Worm (Caenorhabditis elegans) whole organism, young adult: ENCODE results near the gene rnp-4.
A peak's percentile ranks its signal among the peaks of the same experiment; 100 is the strongest.

Experiments used
- C06A6.2 ChIP-seq: fragments of 200-800 bp; sonication (Bioruptor generic); conservative IDR thresholded peaks from 2 replicates; pipeline ENCODE4 v1.3.6; 2022; ENCODE audit warnings: missing genetic modification characterization, missing compliant biosample characterization
- F22D6.2 ChIP-seq: sonication (generic microtip); optimal IDR thresholded peaks from 2 replicates; lab custom pipeline; 2016; ENCODE audit warnings: mild to moderate bottlenecking, missing genetic modification characterization, missing compliant biosample characterization
- F23B12.7 ChIP-seq: sonication (generic microtip); optimal IDR thresholded peaks from 2 replicates; lab custom pipeline; 2017; ENCODE audit warnings: missing genetic modification characterization, mild to moderate bottlenecking, missing compliant biosample characterization, antibody characterized with exemption, moderate library complexity; ENCODE audit not compliant: insufficient read depth
- F37B4.10 ChIP-seq: fragments of 200-800 bp; sonication (Bioruptor generic); IDR thresholded peaks from 2 replicates; pipeline ENCODE4 v1.3.6; 2022; ENCODE audit warnings: missing genetic modification characterization, missing compliant biosample characterization
- F39B2.1 ChIP-seq: fragments of 200-800 bp; sonication (Bioruptor generic); IDR thresholded peaks from 2 replicates; pipeline ENCODE4 v1.3.6; 2022; ENCODE audit warnings: missing genetic modification reagents, missing genetic modification characterization, missing compliant biosample characterization
- F52B5.7 ChIP-seq: sonication (generic microtip); optimal IDR thresholded peaks from 2 replicates; lab custom pipeline; 2016; ENCODE audit warnings: mild to moderate bottlenecking, missing genetic modification characterization, missing compliant biosample characterization
- F57A8.1 ChIP-seq: fragments of 200-800 bp; sonication (Bioruptor generic); optimal IDR thresholded peaks from 2 replicates; lab custom pipeline; 2018; ENCODE audit warnings: mild to moderate bottlenecking, missing genetic modification characterization, moderate library complexity, missing compliant biosample characterization
- F57C9.4 ChIP-seq: sonication (generic microtip); optimal IDR thresholded peaks from 2 replicates; lab custom pipeline; 2017; ENCODE audit warnings: mild to moderate bottlenecking, missing genetic modification characterization, missing compliant biosample characterization
- K12H6.12 ChIP-seq: fragments of 200-800 bp; sonication (Bioruptor generic); optimal IDR thresholded peaks from 2 replicates; lab custom pipeline; 2018; ENCODE audit warnings: mild to moderate bottlenecking, missing genetic modification characterization, missing compliant biosample characterization
- Y79H2A.3 ChIP-seq: fragments of 200-800 bp; sonication (Bioruptor generic); conservative IDR thresholded peaks from 2 replicates; pipeline ENCODE4 v1.3.6; 2022; ENCODE audit warnings: missing genetic modification reagents, missing genetic modification characterization, missing compliant biosample characterization
- ZK185.1 ChIP-seq: sonication (generic microtip); optimal IDR thresholded peaks from 2 replicates; lab custom pipeline; 2016; ENCODE audit warnings: mild to moderate bottlenecking, missing genetic modification characterization, missing compliant biosample characterization; ENCODE audit not compliant: poor library complexity, severe bottlenecking
- ama-1 ChIP-seq, 3 experiments: fragments of 150-350 bp in 1 of 3; sonication (generic microtip) in 2 of 3; optimal IDR thresholded peaks; 2 replicates each; lab custom pipeline; 2014 to 2018; ENCODE audit warnings: missing biosample characterization in 2 of 3, missing genetic modification characterization in 2 of 3, missing genetic modification reagents in 2 of 3
- cebp-2 ChIP-seq: fragments of 200-800 bp; sonication (Bioruptor generic); IDR thresholded peaks from 2 replicates; pipeline ENCODE4 v1.3.6; 2022; ENCODE audit warnings: missing genetic modification characterization, missing compliant biosample characterization
- ceh-40 ChIP-seq: fragments of 200-800 bp; sonication (Bioruptor generic); IDR thresholded peaks from 2 replicates; pipeline ENCODE4 v1.3.6; 2022; ENCODE audit warnings: missing genetic modification characterization, missing compliant biosample characterization
- die-1 ChIP-seq: sonication (generic microtip); optimal IDR thresholded peaks from 2 replicates; lab custom pipeline; 2016; ENCODE audit warnings: missing genotype, mild to moderate bottlenecking, missing genetic modification characterization, missing compliant biosample characterization
- dpff-1 ChIP-seq: sonication (generic microtip); optimal IDR thresholded peaks from 2 replicates; lab custom pipeline; 2017; ENCODE audit warnings: mild to moderate bottlenecking, missing genetic modification characterization, missing compliant biosample characterization
- egl-18 ChIP-seq: fragments of 200-800 bp; sonication (Bioruptor generic); IDR thresholded peaks from 2 replicates; pipeline ENCODE4 v1.3.6; 2022; ENCODE audit warnings: missing genetic modification reagents, missing genetic modification characterization, missing compliant biosample characterization
- egl-44 ChIP-seq: fragments of 200-800 bp; sonication (Bioruptor generic); IDR thresholded peaks from 2 replicates; pipeline ENCODE4 v1.3.6; 2022; ENCODE audit warnings: missing genetic modification reagents, missing genetic modification characterization, missing compliant biosample characterization
- gei-17 ChIP-seq: fragments of 200-800 bp; sonication (Bioruptor generic); optimal IDR thresholded peaks from 2 replicates; lab custom pipeline; 2018; ENCODE audit warnings: mild to moderate bottlenecking, missing genetic modification characterization, missing compliant biosample characterization
- him-1 ChIP-seq: sonication (generic microtip); optimal IDR thresholded peaks from 2 replicates; lab custom pipeline; 2016; ENCODE audit warnings: missing genotype, missing genetic modification reagents, missing genetic modification characterization, missing compliant biosample characterization
- hmg-1.2 ChIP-seq: fragments of 200-800 bp; sonication (Bioruptor generic); IDR thresholded peaks from 2 replicates; pipeline ENCODE4 v1.3.6; 2022; ENCODE audit warnings: missing genetic modification reagents, missing genetic modification characterization, missing compliant biosample characterization
- hmg-20 ChIP-seq: fragments of 200-800 bp; sonication (Bioruptor generic); IDR thresholded peaks from 2 replicates; pipeline ENCODE4 v1.3.6; 2022; ENCODE audit warnings: missing genetic modification reagents, missing genetic modification characterization, missing compliant biosample characterization
- hrde-1 ChIP-seq: sonication (generic microtip); optimal IDR thresholded peaks from 2 replicates; lab custom pipeline; 2016; ENCODE audit warnings: missing genetic modification characterization, mild to moderate bottlenecking, missing compliant biosample characterization, moderate library complexity, missing genotype, missing genetic modification reagents, borderline replicate concordance
- lin-40 ChIP-seq: sonication (generic microtip); optimal IDR thresholded peaks from 2 replicates; lab custom pipeline; 2016; ENCODE audit warnings: missing genetic modification characterization, mild to moderate bottlenecking, missing compliant biosample characterization, missing genotype, missing genetic modification reagents
- mxl-1 ChIP-seq: sonication (generic microtip); optimal IDR thresholded peaks from 2 replicates; lab custom pipeline; 2016; ENCODE audit warnings: missing genetic modification characterization, missing compliant biosample characterization
- nfyb-1 ChIP-seq: fragments of 200-800 bp; sonication (Bioruptor generic); IDR thresholded peaks from 2 replicates; pipeline ENCODE4 v1.3.6; 2022; ENCODE audit warnings: missing genetic modification reagents, missing genetic modification characterization, missing compliant biosample characterization
- nhr-27 ChIP-seq: fragments of 200-800 bp; sonication (Bioruptor generic); optimal IDR thresholded peaks from 2 replicates; lab custom pipeline; 2018; ENCODE audit warnings: mild to moderate bottlenecking, missing genetic modification characterization, moderate library complexity, missing compliant biosample characterization
- pbrm-1 ChIP-seq: fragments of 200-800 bp; sonication (Bioruptor generic); IDR thresholded peaks from 2 replicates; pipeline ENCODE4 v1.3.6; 2022; ENCODE audit warnings: missing genetic modification reagents, missing genetic modification characterization, missing compliant biosample characterization
- sdz-38 ChIP-seq: sonication (generic microtip); optimal IDR thresholded peaks from 2 replicates; lab custom pipeline; 2016; ENCODE audit warnings: missing genotype, missing genetic modification characterization, missing compliant biosample characterization
- snpc-1.3 ChIP-seq: sonication (generic microtip); optimal IDR thresholded peaks from 2 replicates; lab custom pipeline; 2017; ENCODE audit warnings: missing genetic modification characterization, mild to moderate bottlenecking, missing compliant biosample characterization, antibody characterized with exemption, moderate library complexity, missing genotype, missing genetic modification reagents; ENCODE audit not compliant: insufficient read depth
- snpc-3.4 ChIP-seq: sonication (generic microtip); optimal IDR thresholded peaks from 2 replicates; lab custom pipeline; 2017; ENCODE audit warnings: missing genetic modification characterization, mild to moderate bottlenecking, missing compliant biosample characterization, antibody characterized with exemption, moderate library complexity, missing genotype, missing genetic modification reagents
- snpc-4 ChIP-seq, 5 experiments: fragments of 150-350 bp in 1 of 5; sonication (generic microtip) in 4 of 5; optimal IDR thresholded peaks; 2 replicates each; lab custom pipeline; 2014 to 2018; ENCODE audit warnings: missing genetic modification characterization in 5 of 5, missing biosample characterization in 3 of 5, antibody characterized with exemption in 2 of 5, mild to moderate bottlenecking in 2 of 5, missing compliant biosample characterization in 2 of 5, missing genotype in 2 of 5, moderate library complexity in 2 of 5, missing genetic modification reagents in 1 of 5
- somi-1 ChIP-seq: fragments of 200-800 bp; sonication (Bioruptor generic); optimal IDR thresholded peaks from 2 replicates; lab custom pipeline; 2018; ENCODE audit warnings: mild to moderate bottlenecking, missing genetic modification characterization, missing compliant biosample characterization
- tlf-1 ChIP-seq: fragments of 200-800 bp; sonication (Bioruptor generic); optimal IDR thresholded peaks from 2 replicates; lab custom pipeline; 2018; ENCODE audit warnings: mild to moderate bottlenecking, missing genetic modification characterization, missing compliant biosample characterization
- unc-130 ChIP-seq: sonication (generic microtip); optimal IDR thresholded peaks from 2 replicates; lab custom pipeline; 2016; ENCODE audit warnings: missing genetic modification reagents, missing genetic modification characterization, missing compliant biosample characterization
- xnd-1 ChIP-seq: sonication (generic microtip); optimal IDR thresholded peaks from 2 replicates; lab custom pipeline; 2016; ENCODE audit warnings: missing genotype, missing genetic modification reagents, missing genetic modification characterization, missing compliant biosample characterization
- zfh-2 ChIP-seq: fragments of 200-800 bp; sonication (Bioruptor generic); conservative IDR thresholded peaks from 2 replicates; pipeline ENCODE4 v1.3.6; 2022; ENCODE audit warnings: missing genetic modification reagents, missing genetic modification characterization, missing compliant biosample characterization
- ztf-18 ChIP-seq: sonication (generic microtip); optimal IDR thresholded peaks from 2 replicates; lab custom pipeline; 2016; ENCODE audit warnings: missing genotype, mild to moderate bottlenecking, missing genetic modification characterization, missing compliant biosample characterization
- ztf-22 ChIP-seq: fragments of 200-800 bp; sonication (Bioruptor generic); optimal IDR thresholded peaks from 2 replicates; lab custom pipeline; 2018; ENCODE audit warnings: mild to moderate bottlenecking, missing genetic modification characterization, moderate library complexity, missing compliant biosample characterization
- ztf-25 ChIP-seq: fragments of 200-800 bp; sonication (Bioruptor generic); IDR thresholded peaks from 2 replicates; pipeline ENCODE4 v1.3.6; 2022; ENCODE audit warnings: missing genetic modification reagents, missing genetic modification characterization, missing compliant biosample characterization
- ztf-3 ChIP-seq: fragments of 200-800 bp; sonication (Bioruptor generic); optimal IDR thresholded peaks from 2 replicates; lab custom pipeline; 2018; ENCODE audit warnings: mild to moderate bottlenecking, missing genetic modification characterization, missing compliant biosample characterization

The rnp-4 gene

DNA sequence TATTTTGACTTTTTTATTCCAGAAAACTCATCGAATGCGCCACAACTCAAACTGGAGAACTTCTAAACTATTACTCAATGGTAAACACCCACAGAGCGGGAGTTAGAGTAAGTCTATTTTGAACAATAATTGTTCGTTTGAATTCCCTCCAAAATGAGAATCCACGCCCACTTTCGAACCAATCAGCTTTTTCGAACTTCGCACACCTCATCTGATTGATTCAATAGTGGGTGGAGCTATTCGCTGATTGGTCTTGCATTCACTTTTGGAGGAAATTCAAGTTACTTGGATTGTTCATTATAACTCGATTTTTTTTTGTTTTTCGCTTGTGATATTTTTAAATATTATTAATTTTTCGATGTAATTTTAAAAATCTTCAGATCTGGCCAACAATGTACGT, 10.2 kb upstream of the rnp-4 start:
- no peak for TF ChIP-seq Y79H2A.3 (GFP tag; lab: Robert Waterston, UW)
- TF ChIP-seq ZK185.1: no peak
- peak; percentile 93 for TF ChIP-seq nfyb-1 (GFP tag; lab: Robert Waterston, UW)
- no peak for TF ChIP-seq cebp-2 (GFP tag; lab: Robert Waterston, UW)
- no peak for TF ChIP-seq ztf-22 (GFP tag; lab: Kevin White, UChicago)

DNA sequence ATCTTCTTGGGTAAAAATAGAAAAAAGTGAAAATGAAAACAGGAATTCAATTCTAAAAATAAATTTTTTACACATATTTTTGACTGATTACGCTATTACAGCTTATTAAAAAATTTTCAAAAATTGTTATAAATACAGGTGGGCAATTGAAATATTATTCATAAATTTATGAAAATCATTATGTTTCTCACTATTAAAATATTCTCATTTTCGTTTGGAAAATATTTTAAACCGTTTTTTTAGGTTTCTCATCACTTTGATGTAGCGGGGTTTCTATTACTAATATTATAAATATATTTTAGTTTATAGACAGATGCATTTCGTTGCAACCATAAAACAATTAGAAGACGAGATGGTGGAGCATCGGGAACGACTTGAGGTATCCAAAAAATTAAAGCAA, 9.0 kb upstream of the rnp-4 start, which contains the start of gene R07E5.5:
Gene R07E5.5 (plus strand): TSS at position 301 of the 400 bp plus-strand sequence.
- TF ChIP-seq K12H6.12 (no peak), dpff-1 (tag; lab: Kevin White, UChicago) (no peak), F57A8.1 (no peak), snpc-3.4 (tag; lab: Kevin White, UChicago) (no peak), zfh-2 (GFP tag; lab: Robert Waterston, UW) (no peak), sdz-38 (tag; lab: Kevin White, UChicago) (no peak), ztf-25 (GFP tag; lab: Robert Waterston, UW) (no peak), hrde-1 (no peak), ztf-18 (tag; lab: Kevin White, UChicago) (no peak), ama-1 (optimal IDR thresholded peaks at IDR 0.05; lab: Kevin White, UChicago) (no peak), ama-1 (GFP tag; optimal IDR thresholded peaks at IDR 0.05; lab: Kevin White, UChicago) (no peak), hmg-20 (GFP tag; lab: Robert Waterston, UW) (no peak), C06A6.2 (GFP tag; lab: Robert Waterston, UW) (no peak), F22D6.2 (no peak), gei-17 (GFP tag; lab: Kevin White, UChicago) (no peak), ztf-3 (no peak), F23B12.7 (tag; lab: Kevin White, UChicago) (no peak), die-1 (no peak), F52B5.7 (tag; lab: Kevin White, UChicago) (no peak)
- TF ChIP-seq, all 124 proteins: peak for 0

DNA sequence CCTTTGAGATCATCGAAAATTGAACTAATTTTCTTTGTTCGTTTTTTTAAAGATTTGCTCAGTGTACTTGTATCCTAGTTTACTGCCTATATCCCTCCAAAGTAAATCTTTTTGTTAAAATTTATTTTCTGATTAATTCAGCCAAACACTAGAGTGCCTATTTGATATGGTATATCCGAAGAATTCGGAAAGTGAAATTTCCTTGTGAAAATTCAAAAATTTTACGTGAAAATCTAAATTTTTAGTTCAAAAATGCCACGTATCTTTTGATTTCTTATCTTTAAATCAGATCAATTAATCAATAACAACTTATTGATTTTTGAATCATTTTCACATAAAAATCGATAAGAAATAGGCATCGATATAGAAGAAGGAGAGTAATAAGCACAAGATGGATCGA, 7.6 kb upstream of the rnp-4 start, which contains the start of gene R07E5.6:
Gene R07E5.6 (plus strand): TSS at position 301 of the 400 bp plus-strand sequence.
- TF ChIP-seq egl-44: no peak
- no peak for TF ChIP-seq egl-18
- TF ChIP-seq, all 124 proteins: peak for 0

DNA sequence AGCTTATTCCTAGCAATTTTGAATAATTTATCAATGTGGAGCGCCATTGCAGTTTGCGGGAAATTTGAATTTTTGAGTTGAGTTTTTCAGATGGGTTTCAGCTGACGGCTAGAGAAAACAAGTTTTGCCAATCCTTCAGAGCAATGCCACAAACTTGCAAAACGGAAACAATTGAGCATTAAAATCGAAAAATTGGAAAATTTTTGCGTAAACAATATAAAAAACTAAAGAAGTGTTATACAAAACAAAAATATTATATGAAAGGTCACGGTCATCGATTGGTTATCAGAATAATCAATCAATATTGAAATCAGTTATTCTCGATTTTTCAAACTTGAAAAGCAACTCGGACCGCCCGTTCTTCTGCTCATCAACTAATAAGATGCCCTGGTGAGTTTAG, 4.9 kb upstream of the rnp-4 start, which contains the start of gene R07E5.15:
Gene R07E5.15 (plus strand): TSS at position 301 of the 400 bp plus-strand sequence.
- TF ChIP-seq snpc-1.3 (tag; lab: Kevin White, UChicago) (no peak), nhr-27 (tag; lab: Kevin White, UChicago) (no peak), ZK185.1 (no peak), xnd-1 (tag; lab: Kevin White, UChicago) (no peak), snpc-3.4 (tag; lab: Kevin White, UChicago) (no peak)

DNA sequence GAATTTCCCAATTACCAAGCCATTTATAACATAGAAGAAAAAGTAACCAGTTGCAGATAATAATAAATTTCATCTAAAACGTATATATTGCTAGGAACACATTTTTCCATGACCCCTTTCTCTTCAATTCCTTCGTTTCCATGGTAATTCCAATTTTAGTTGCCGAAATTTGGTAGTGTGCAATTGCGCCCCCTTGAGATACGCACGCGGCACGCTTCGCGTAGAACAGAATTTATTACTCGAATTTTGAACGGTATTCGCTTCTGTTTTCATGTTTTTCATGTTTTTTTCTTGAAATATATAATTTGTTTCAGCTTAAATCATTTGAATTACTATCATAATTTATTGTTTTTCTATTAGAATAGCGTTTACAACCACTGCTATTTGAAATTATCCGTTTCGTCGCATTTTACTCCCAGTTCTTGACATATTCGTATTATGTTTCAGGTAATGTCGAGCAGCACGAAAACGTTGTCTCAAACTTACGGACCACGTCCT, 1.7 kb upstream of the rnp-4 start, which contains the start of the genes R07E5.17 and snfc-5:
Gene R07E5.17 (minus strand): TSS at position 98 of the 498 bp plus-strand sequence.
Gene snfc-5 (plus strand): TSS at position 448 of the 498 bp plus-strand sequence.
- no peak for TF ChIP-seq K12H6.12
- TF ChIP-seq ztf-3: no peak
- no peak for TF ChIP-seq tlf-1 (GFP tag; lab: Kevin White, UChicago)
- TF ChIP-seq pbrm-1: no peak
- no peak for TF ChIP-seq somi-1 (GFP tag; lab: Kevin White, UChicago)
- no peak for TF ChIP-seq lin-40 (tag; lab: Kevin White, UChicago)
- peak; percentile 15; the same call in 1 of the 2 replicates for TF ChIP-seq hmg-1.2 (GFP tag; lab: Robert Waterston, UW)
- TF ChIP-seq F39B2.1 (GFP tag; lab: Robert Waterston, UW): no peak
- no peak for TF ChIP-seq him-1
- no peak for TF ChIP-seq mxl-1
- no peak for TF ChIP-seq F57C9.4
- TF ChIP-seq snpc-4 (GFP tag; optimal IDR thresholded peaks at IDR 0.05; lab: Kevin White, UChicago): no peak
- no peak for TF ChIP-seq snpc-4 (tag; optimal IDR thresholded peaks at IDR 0.05; lab: Kevin White, UChicago)
- no peak for TF ChIP-seq F37B4.10
- no peak for TF ChIP-seq unc-130 (GFP tag; lab: Kevin White, UChicago)
- TF ChIP-seq ceh-40 (GFP tag; lab: Robert Waterston, UW): no peak
